Worm (Caenorhabditis elegans) whole organism, L4 larva: Measurements from ENCODE around the gene Y39A1A.21.

Source experiments
- D1046.2 ChIP-seq: fragments of 200-800 bp; sonication (Bioruptor generic); IDR thresholded peaks from 2 replicates; pipeline ENCODE4 v1.3.6; 2022; ENCODE audit warnings: missing genetic modification characterization, missing compliant biosample characterization
- F10B5.3 ChIP-seq: sonication (generic microtip); optimal IDR thresholded peaks from 2 replicates; lab custom pipeline; 2016; ENCODE audit warnings: mild to moderate bottlenecking, missing genetic modification characterization, missing compliant biosample characterization
- F44E2.7 ChIP-seq: fragments of 200-800 bp; sonication (Bioruptor generic); IDR thresholded peaks from 2 replicates; pipeline ENCODE4 v2.1.2; 2022; ENCODE audit warnings: missing genetic modification characterization, missing compliant biosample characterization
- R02D3.7 ChIP-seq: fragments of 150-350 bp; sonication (generic microtip); optimal IDR thresholded peaks from 3 replicates; lab custom pipeline; 2014; ENCODE audit warnings: missing biosample characterization, missing genetic modification characterization
- ZK546.5 ChIP-seq, 2 experiments: sonication (generic microtip); optimal IDR thresholded peaks; 2 replicates each; lab custom pipeline; 2017; ENCODE audit warnings: missing biosample characterization in 2 of 2, missing genetic modification characterization in 2 of 2
- ceh-28 ChIP-seq: fragments of 150-350 bp; optimal IDR thresholded peaks from 2 replicates; lab custom pipeline; 2014; ENCODE audit warnings: missing biosample characterization, missing genetic modification reagents, missing genetic modification characterization
- ceh-62 ChIP-seq: sonication (generic microtip); optimal IDR thresholded peaks from 2 replicates; lab custom pipeline; 2017; ENCODE audit warnings: missing biosample characterization, missing genetic modification characterization
- ces-1 ChIP-seq: fragments of 150-350 bp; sonication (generic microtip); optimal IDR thresholded peaks from 4 replicates; lab custom pipeline; 2014; ENCODE audit warnings: missing biosample characterization, missing genetic modification reagents, missing genetic modification characterization
- daf-8 ChIP-seq: fragments of 200-800 bp; sonication (Bioruptor generic); IDR thresholded peaks from 2 replicates; pipeline ENCODE4 v1.3.6; 2022; ENCODE audit warnings: missing genetic modification characterization, missing compliant biosample characterization
- dmd-8 ChIP-seq: fragments of 200-800 bp; sonication (Bioruptor generic); IDR thresholded peaks from 2 replicates; pipeline ENCODE4 v1.3.6; 2022; ENCODE audit warnings: missing genetic modification characterization, missing compliant biosample characterization
- dmd-9 ChIP-seq: fragments of 200-800 bp; sonication (Bioruptor generic); IDR thresholded peaks from 2 replicates; pipeline ENCODE4 v1.3.6; 2022; ENCODE audit warnings: missing genetic modification reagents, missing genetic modification characterization, missing compliant biosample characterization
- egl-43 ChIP-seq: fragments of 200-800 bp; sonication (Bioruptor generic); IDR thresholded peaks from 2 replicates; pipeline ENCODE4 v1.3.6; 2022; ENCODE audit warnings: missing genetic modification reagents, missing genetic modification characterization, missing compliant biosample characterization
- hlh-11 ChIP-seq: fragments of 200-800 bp; sonication (Bioruptor generic); optimal IDR thresholded peaks from 2 replicates; lab custom pipeline; 2018; ENCODE audit warnings: mild to moderate bottlenecking, missing genetic modification characterization, missing compliant biosample characterization
- hlh-30 ChIP-seq: sonication (generic microtip); optimal IDR thresholded peaks from 2 replicates; lab custom pipeline; 2017; ENCODE audit warnings: antibody characterized with exemption, mild to moderate bottlenecking, missing genetic modification characterization, missing compliant biosample characterization; ENCODE audit not compliant: insufficient read depth
- hmg-1.1 ChIP-seq: fragments of 200-800 bp; sonication (Bioruptor generic); IDR thresholded peaks from 2 replicates; pipeline ENCODE4 v1.3.6; 2022; ENCODE audit warnings: missing genetic modification reagents, missing genetic modification characterization, missing compliant biosample characterization
- jun-1 ChIP-seq: fragments of 150-350 bp; optimal IDR thresholded peaks from 2 replicates; lab custom pipeline; 2014; ENCODE audit warnings: missing biosample characterization, missing genetic modification reagents, missing genetic modification characterization
- lin-1 ChIP-seq: fragments of 200-800 bp; sonication (Bioruptor generic); IDR thresholded peaks from 2 replicates; pipeline ENCODE4 v1.3.6; 2022; ENCODE audit warnings: missing genetic modification reagents, missing genetic modification characterization, missing compliant biosample characterization
- lin-15B ChIP-seq: fragments of 150-350 bp; sonication (generic microtip); optimal IDR thresholded peaks from 3 replicates; lab custom pipeline; 2014; ENCODE audit warnings: missing biosample characterization, missing genetic modification characterization
- lin-29 ChIP-seq: fragments of 200-800 bp; sonication (Bioruptor generic); IDR thresholded peaks from 2 replicates; pipeline ENCODE4 v1.3.6; 2022; ENCODE audit warnings: missing genetic modification reagents, missing genetic modification characterization, missing compliant biosample characterization
- lsy-2 ChIP-seq, 2 experiments: fragments of 150-350 bp in 1 of 2; sonication (generic microtip) in 1 of 2; optimal IDR thresholded peaks; 2 replicates each; lab custom pipeline; 2014 to 2017; ENCODE audit warnings: missing biosample characterization in 2 of 2, missing genetic modification characterization in 2 of 2
- madf-9 ChIP-seq: fragments of 200-800 bp; sonication (Bioruptor generic); conservative IDR thresholded peaks from 2 replicates; pipeline ENCODE4 v1.3.6; 2022; ENCODE audit warnings: missing genetic modification reagents, missing genetic modification characterization, missing compliant biosample characterization
- mdl-1 ChIP-seq, 2 experiments: fragments of 150-350 bp in 1 of 2; sonication (generic microtip) in 1 of 2; optimal IDR thresholded peaks; 2 replicates each; lab custom pipeline; 2014 to 2017; ENCODE audit warnings: missing biosample characterization in 2 of 2, missing genetic modification characterization in 2 of 2
- mes-2 ChIP-seq: sonication (generic microtip); optimal IDR thresholded peaks from 2 replicates; lab custom pipeline; 2016; ENCODE audit warnings: missing genotype, mild to moderate bottlenecking, missing genetic modification characterization, missing compliant biosample characterization; ENCODE audit not compliant: poor library complexity, severe bottlenecking
- nhr-102 ChIP-seq: sonication (generic microtip); optimal IDR thresholded peaks from 2 replicates; lab custom pipeline; 2016; ENCODE audit warnings: mild to moderate bottlenecking, missing genetic modification characterization, moderate library complexity, missing compliant biosample characterization
- nhr-41 ChIP-seq: fragments of 200-800 bp; sonication (Bioruptor generic); IDR thresholded peaks from 2 replicates; pipeline ENCODE4 v1.3.6; 2022; ENCODE audit warnings: missing genetic modification reagents, missing genetic modification characterization, missing compliant biosample characterization
- nhr-42 ChIP-seq: fragments of 200-800 bp; sonication (Bioruptor generic); IDR thresholded peaks from 2 replicates; pipeline ENCODE4 v1.3.6; 2022; ENCODE audit warnings: missing genetic modification characterization, missing compliant biosample characterization
- nhr-48 ChIP-seq: sonication (generic microtip); optimal IDR thresholded peaks from 2 replicates; lab custom pipeline; 2016; ENCODE audit warnings: mild to moderate bottlenecking, missing genetic modification characterization, missing compliant biosample characterization
- nhr-76 ChIP-seq: fragments of 150-350 bp; optimal IDR thresholded peaks from 2 replicates; lab custom pipeline; 2014; ENCODE audit warnings: missing biosample characterization, missing genetic modification characterization
- pqm-1 ChIP-seq: sonication (generic microtip); optimal IDR thresholded peaks from 2 replicates; lab custom pipeline; 2017; ENCODE audit warnings: missing biosample characterization, missing genetic modification characterization
- saeg-2 ChIP-seq: fragments of 200-800 bp; sonication (Bioruptor generic); IDR thresholded peaks from 2 replicates; pipeline ENCODE4 v1.3.6; 2022; ENCODE audit warnings: missing genetic modification reagents, missing genetic modification characterization, missing compliant biosample characterization
- sdz-12 ChIP-seq: fragments of 200-800 bp; sonication (Bioruptor generic); optimal IDR thresholded peaks from 2 replicates; lab custom pipeline; 2018; ENCODE audit warnings: mild to moderate bottlenecking, missing genetic modification characterization, missing compliant biosample characterization
- snpc-1.2 ChIP-seq: fragments of 200-800 bp; sonication (Bioruptor generic); IDR thresholded peaks from 2 replicates; pipeline ENCODE4 v1.3.6; 2022; ENCODE audit warnings: missing genetic modification reagents, missing genetic modification characterization, missing compliant biosample characterization
- spr-1 ChIP-seq: sonication (generic microtip); optimal IDR thresholded peaks from 2 replicates; lab custom pipeline; 2016; ENCODE audit warnings: mild to moderate bottlenecking, missing genetic modification characterization, missing compliant biosample characterization
- spr-3 ChIP-seq: fragments of 200-800 bp; sonication (Bioruptor generic); optimal IDR thresholded peaks from 2 replicates; lab custom pipeline; 2018; ENCODE audit warnings: mild to moderate bottlenecking, missing genetic modification characterization, missing compliant biosample characterization
- tra-1 ChIP-seq: fragments of 200-800 bp; sonication (Bioruptor generic); IDR thresholded peaks from 2 replicates; pipeline ENCODE4 v1.3.6; 2022; ENCODE audit warnings: missing genetic modification reagents, missing genetic modification characterization, missing compliant biosample characterization
- unc-62 ChIP-seq, 3 experiments: fragments of 150-350 bp in 1 of 3; sonication (generic microtip); optimal IDR thresholded peaks in 2 of 3; peaks in 1 of 3; 1 replicate in 1 of 3; 2 replicates in 2 of 3; lab custom pipeline; 2014 to 2017; ENCODE audit warnings: missing biosample characterization in 3 of 3, missing genetic modification characterization in 3 of 3, missing genetic modification reagents in 3 of 3, missing genotype in 1 of 3
- vab-7 ChIP-seq: fragments of 200-800 bp; sonication (Bioruptor generic); IDR thresholded peaks from 2 replicates; pipeline ENCODE4 v1.3.6; 2022; ENCODE audit warnings: missing genetic modification reagents, missing genetic modification characterization, missing compliant biosample characterization
- zip-11 ChIP-seq: fragments of 200-800 bp; sonication (Bioruptor generic); IDR thresholded peaks from 2 replicates; pipeline ENCODE4 v1.3.6; 2022; ENCODE audit warnings: missing genetic modification characterization, missing compliant biosample characterization
- ztf-11 ChIP-seq: fragments of 150-350 bp; optimal IDR thresholded peaks from 2 replicates; lab custom pipeline; 2014; ENCODE audit warnings: missing biosample characterization, missing genetic modification characterization

Gene Y39A1A.21

ce11 chrIII:10747620-10748479 lies 41.0 kb upstream of the Y39A1A.21 start, which contains the start of the genes ran-1 and dkc-1 (continued):
- TF ChIP-seq daf-8 (GFP tag; lab: Robert Waterston, UW) (no peak), snpc-1.2 (GFP tag; lab: Robert Waterston, UW) (no peak), lin-1 (GFP tag; lab: Robert Waterston, UW) (no peak), dmd-8 (GFP tag; lab: Robert Waterston, UW) (no peak), spr-3 (GFP tag; lab: Kevin White, UChicago) (no peak), sdz-12 (no peak), ceh-62 (tag; lab: Kevin White, UChicago) (no peak), mes-2 (tag; lab: Kevin White, UChicago) (peak; percentile 84), ces-1 (GFP tag; lab: Kevin White, UChicago) (no peak), ceh-28 (tag; lab: Kevin White, UChicago) (peak; percentile 48), unc-62 (GFP tag; optimal IDR thresholded peaks at IDR 0.05 in 1 of 2; lab: Kevin White, UChicago) (peak in 1 of 2 experiments; percentile 65), unc-62 (tag; optimal IDR thresholded peaks at IDR 0.05; lab: Kevin White, UChicago) (no peak), tra-1 (GFP tag; lab: Robert Waterston, UW) (no peak), hlh-30 (peak; percentile 66), hmg-1.1 (GFP tag; lab: Robert Waterston, UW) (peak; percentile 79), nhr-76 (tag; lab: Kevin White, UChicago) (no peak), nhr-42 (GFP tag; lab: Robert Waterston, UW) (no peak), lin-15B (tag; lab: Kevin White, UChicago) (no peak), zip-11 (GFP tag; lab: Robert Waterston, UW) (no peak), R02D3.7 (tag; lab: Kevin White, UChicago) (no peak), vab-7 (GFP tag; lab: Robert Waterston, UW) (peak; percentile 68), pqm-1 (no peak), egl-43 (GFP tag; lab: Robert Waterston, UW) (no peak), ztf-11 (tag; lab: Kevin White, UChicago) (no peak), jun-1 (no peak), nhr-41 (no peak), F44E2.7 (GFP tag; lab: Robert Waterston, UW) (no peak), nhr-48 (tag; lab: Kevin White, UChicago) (peak; percentile 12), F10B5.3 (tag; lab: Kevin White, UChicago) (no peak), madf-9 (GFP tag; lab: Robert Waterston, UW) (0 out of 2 replicates have a peak, but pooled peaks have one; percentile 19), lin-29 (GFP tag; lab: Robert Waterston, UW) (no peak), dmd-9 (GFP tag; lab: Robert Waterston, UW) (peak; percentile 59; the same call in 1 of the 2 replicates), hlh-11 (tag; lab: Kevin White, UChicago) (peak; percentile 58), spr-1 (no peak), D1046.2 (GFP tag; lab: Robert Waterston, UW) (no peak; the same call in 1 of the 2 replicates), nhr-102 (peak; percentile 12), lsy-2 (tag; optimal IDR thresholded peaks at IDR 0.05; lab: Kevin White, UChicago) (peak in 1 of 2 experiments; percentile 85), saeg-2 (no peak), mdl-1 (tag; optimal IDR thresholded peaks at IDR 0.05; lab: Kevin White, UChicago) (peak in 1 of 2 experiments; percentile 45), ZK546.5 (tag; optimal IDR thresholded peaks at IDR 0.05; lab: Kevin White, UChicago) (no peak)
